Worm (Caenorhabditis elegans) whole organism, L4 larva: ENCODE results near the gene clec-43.
"Not testable (repeated sequence)": the region's sequence is repeated elsewhere in the genome, so short reads cannot be mapped to it uniquely, and the experiment has no call there.

ENCODE experiments used
- ceh-32 ChIP-seq: sonication (generic microtip); optimal IDR thresholded peaks from 2 replicates; lab custom pipeline; 2016; ENCODE audit warnings: mild to moderate bottlenecking, missing genetic modification characterization, missing compliant biosample characterization; ENCODE audit not compliant: poor library complexity
- daf-8 ChIP-seq: fragments of 200-800 bp; sonication (Bioruptor generic); IDR thresholded peaks from 2 replicates; pipeline ENCODE4 v1.3.6; 2022; ENCODE audit warnings: missing genetic modification characterization, missing compliant biosample characterization
- pha-4 ChIP-seq, 2 experiments: fragments of 150-350 bp in 1 of 2; fragments of 200-800 bp in 1 of 2; sonication (Bioruptor generic) in 1 of 2; IDR thresholded peaks in 1 of 2; optimal IDR thresholded peaks in 1 of 2; 2 replicates each; pipeline versions ENCODE4 v1.3.6 to Lab custom; 2014 to 2022; ENCODE audit warnings: missing genetic modification characterization in 2 of 2, missing genetic modification reagents in 2 of 2, missing biosample characterization in 1 of 2, missing compliant biosample characterization in 1 of 2

The clec-43 gene

ce11 chrII:994231-994630, 50.4 kb downstream of the clec-43 start, which contains the start of gene F45D11.7:
F45D11.7 (plus strand) TSS chrII:994531.
- not testable (repeated sequence) for TF ChIP-seq ceh-32; pha-4 (GFP tag; IDR thresholded peaks at IDR 0.05; lab: Robert Waterston, UW); pha-4 (tag; optimal IDR thresholded peaks at IDR 0.05; lab: Kevin White, UChicago); daf-8
